Fruit fly (Drosophila melanogaster): ENCODE data around the gene CG43139.

DNA sequence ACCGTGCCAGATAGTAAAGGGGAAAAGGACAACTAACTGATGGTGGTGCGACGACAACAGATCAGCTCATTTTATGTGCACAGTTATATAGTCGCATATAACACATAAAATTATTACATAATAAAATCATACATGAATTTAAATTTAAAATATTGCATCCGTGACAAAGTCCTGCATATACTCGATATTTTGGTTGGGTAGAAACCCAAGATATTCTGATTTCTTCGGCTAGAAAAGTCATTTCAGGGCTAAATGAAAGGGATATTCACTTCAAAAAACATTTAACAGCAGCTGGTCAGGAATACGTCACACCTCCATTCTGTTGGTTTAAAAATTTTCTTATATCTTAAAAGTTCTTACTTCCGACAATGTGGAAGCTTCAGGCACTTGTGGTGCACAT, 37.9 kb downstream of the CG43139 start, which contains the start of gene CG13978:
- TF ChIP-seq Clk (GFP tag; optimal IDR thresholded peaks at IDR 0.05) (no peak), Crg-1 (GFP tag; optimal IDR thresholded peaks at IDR 0.05) (no peak), CG33017 (tag; optimal IDR thresholded peaks at IDR 0.05) (no peak), CG1620 (GFP tag; optimal IDR thresholded peaks at IDR 0.05) (no peak), ovo (GFP tag; optimal IDR thresholded peaks at IDR 0.05) (no peak), toe (GFP tag; optimal IDR thresholded peaks at IDR 0.05) (no peak), pad (GFP tag; optimal IDR thresholded peaks at IDR 0.05) (no peak), bab1 (GFP tag; optimal IDR thresholded peaks at IDR 0.05) (no peak), Hr96 (GFP tag; optimal IDR thresholded peaks at IDR 0.05) (no peak), CG12768 (GFP tag; optimal IDR thresholded peaks at IDR 0.05) (no peak), tj (GFP tag; optimal IDR thresholded peaks at IDR 0.05) (no peak), kay (GFP tag; ENCODE audit: borderline replicate concordance) (no peak), CG7101 (tag; optimal IDR thresholded peaks at IDR 0.05) (no peak), cnc (optimal IDR thresholded peaks at IDR 0.05) (no peak)
